Worm (Caenorhabditis elegans) whole organism, young adult: Measurements from ENCODE around the gene sbp-1.

Experiments used
- B0019.2 ChIP-seq: fragments of 200-800 bp; sonication (Bioruptor generic); conservative IDR thresholded peaks from 2 replicates; pipeline ENCODE4 v1.3.6; 2022; ENCODE audit warnings: missing genetic modification reagents, missing genetic modification characterization, missing compliant biosample characterization
- B0336.3 ChIP-seq: fragments of 200-800 bp; sonication (Bioruptor generic); IDR thresholded peaks from 2 replicates; pipeline ENCODE4 v1.3.6; 2022; ENCODE audit warnings: missing genetic modification characterization, missing compliant biosample characterization
- C17E4.6 ChIP-seq: fragments of 200-800 bp; sonication (Bioruptor generic); IDR thresholded peaks from 2 replicates; pipeline ENCODE4 v1.3.6; 2022; ENCODE audit warnings: missing genetic modification reagents, missing genetic modification characterization, missing compliant biosample characterization
- F37B4.10 ChIP-seq: fragments of 200-800 bp; sonication (Bioruptor generic); IDR thresholded peaks from 2 replicates; pipeline ENCODE4 v1.3.6; 2022; ENCODE audit warnings: missing genetic modification characterization, missing compliant biosample characterization
- F55B11.4 ChIP-seq: sonication (generic microtip); optimal IDR thresholded peaks from 2 replicates; lab custom pipeline; 2016; ENCODE audit warnings: missing compliant biosample characterization, missing genetic modification characterization, borderline replicate concordance; ENCODE audit not compliant: insufficient read depth
- F57C9.4 ChIP-seq: sonication (generic microtip); optimal IDR thresholded peaks from 2 replicates; lab custom pipeline; 2017; ENCODE audit warnings: mild to moderate bottlenecking, missing genetic modification characterization, missing compliant biosample characterization
- T07F8.4 ChIP-seq: sonication (generic microtip); optimal IDR thresholded peaks from 2 replicates; lab custom pipeline; 2016; ENCODE audit warnings: mild to moderate bottlenecking, missing genetic modification characterization, moderate library complexity, missing compliant biosample characterization
- T26A5.8 ChIP-seq: sonication (generic microtip); optimal IDR thresholded peaks from 2 replicates; lab custom pipeline; 2016; ENCODE audit warnings: missing genetic modification characterization, missing compliant biosample characterization
- Y53G8AR.9 ChIP-seq: fragments of 200-800 bp; sonication (Bioruptor generic); conservative IDR thresholded peaks from 2 replicates; pipeline ENCODE4 v1.3.6; 2022; ENCODE audit warnings: missing genetic modification reagents, missing genetic modification characterization, missing compliant biosample characterization
- Y67H2A.10 ChIP-seq: fragments of 200-800 bp; sonication (Bioruptor generic); conservative IDR thresholded peaks from 2 replicates; pipeline ENCODE4 v1.3.6; 2022; ENCODE audit warnings: missing genetic modification reagents, missing genetic modification characterization, missing compliant biosample characterization
- aptf-3 ChIP-seq: fragments of 200-800 bp; sonication (Bioruptor generic); IDR thresholded peaks from 2 replicates; pipeline ENCODE4 v1.3.6; 2022; ENCODE audit warnings: missing genetic modification characterization, missing compliant biosample characterization
- attf-3 ChIP-seq: fragments of 200-800 bp; sonication (Bioruptor generic); conservative IDR thresholded peaks from 2 replicates; pipeline ENCODE4 v1.3.6; 2022; ENCODE audit warnings: missing genetic modification reagents, missing genetic modification characterization, missing compliant biosample characterization
- ccch-3 ChIP-seq: fragments of 200-800 bp; sonication (Bioruptor generic); optimal IDR thresholded peaks from 2 replicates; lab custom pipeline; 2018; ENCODE audit warnings: mild to moderate bottlenecking, missing genetic modification characterization, missing compliant biosample characterization
- cebp-2 ChIP-seq: fragments of 200-800 bp; sonication (Bioruptor generic); IDR thresholded peaks from 2 replicates; pipeline ENCODE4 v1.3.6; 2022; ENCODE audit warnings: missing genetic modification characterization, missing compliant biosample characterization
- ceh-100 ChIP-seq: fragments of 200-800 bp; sonication (Bioruptor generic); IDR thresholded peaks from 2 replicates; pipeline ENCODE4 v1.3.6; 2022; ENCODE audit warnings: missing genetic modification reagents, missing genetic modification characterization, missing compliant biosample characterization
- ceh-40 ChIP-seq: fragments of 200-800 bp; sonication (Bioruptor generic); IDR thresholded peaks from 2 replicates; pipeline ENCODE4 v1.3.6; 2022; ENCODE audit warnings: missing genetic modification characterization, missing compliant biosample characterization
- die-1 ChIP-seq: sonication (generic microtip); optimal IDR thresholded peaks from 2 replicates; lab custom pipeline; 2016; ENCODE audit warnings: missing genotype, mild to moderate bottlenecking, missing genetic modification characterization, missing compliant biosample characterization
- egl-18 ChIP-seq: fragments of 200-800 bp; sonication (Bioruptor generic); IDR thresholded peaks from 2 replicates; pipeline ENCODE4 v1.3.6; 2022; ENCODE audit warnings: missing genetic modification reagents, missing genetic modification characterization, missing compliant biosample characterization
- egl-44 ChIP-seq: fragments of 200-800 bp; sonication (Bioruptor generic); IDR thresholded peaks from 2 replicates; pipeline ENCODE4 v1.3.6; 2022; ENCODE audit warnings: missing genetic modification reagents, missing genetic modification characterization, missing compliant biosample characterization
- ekl-4 ChIP-seq: fragments of 200-800 bp; sonication (Bioruptor generic); IDR thresholded peaks from 2 replicates; pipeline ENCODE4 v1.3.6; 2022; ENCODE audit warnings: missing genetic modification reagents, missing genetic modification characterization, missing compliant biosample characterization
- fkh-3 ChIP-seq: sonication (generic microtip); optimal IDR thresholded peaks from 2 replicates; lab custom pipeline; 2016; ENCODE audit warnings: mild to moderate bottlenecking, missing genetic modification characterization, missing compliant biosample characterization
- hlh-12 ChIP-seq: sonication (generic microtip); optimal IDR thresholded peaks from 2 replicates; lab custom pipeline; 2016; ENCODE audit warnings: missing genetic modification characterization, missing compliant biosample characterization
- hlh-26 ChIP-seq: fragments of 200-800 bp; sonication (Bioruptor generic); conservative IDR thresholded peaks from 2 replicates; pipeline ENCODE4 v1.3.6; 2022; ENCODE audit warnings: missing genetic modification reagents, missing genetic modification characterization, missing compliant biosample characterization
- hmg-20 ChIP-seq: fragments of 200-800 bp; sonication (Bioruptor generic); IDR thresholded peaks from 2 replicates; pipeline ENCODE4 v1.3.6; 2022; ENCODE audit warnings: missing genetic modification reagents, missing genetic modification characterization, missing compliant biosample characterization
- hsf-1 ChIP-seq: fragments of 200-800 bp; sonication (Bioruptor generic); IDR thresholded peaks from 2 replicates; pipeline ENCODE4 v1.3.6; 2022; ENCODE audit warnings: missing genetic modification reagents, missing genetic modification characterization, missing compliant biosample characterization
- lag-1 ChIP-seq: fragments of 200-800 bp; sonication (Bioruptor generic); IDR thresholded peaks from 2 replicates; pipeline ENCODE4 v1.3.6; 2022; ENCODE audit warnings: missing genetic modification reagents, missing genetic modification characterization, missing compliant biosample characterization
- lin-40 ChIP-seq: sonication (generic microtip); optimal IDR thresholded peaks from 2 replicates; lab custom pipeline; 2016; ENCODE audit warnings: missing genetic modification characterization, mild to moderate bottlenecking, missing compliant biosample characterization, missing genotype, missing genetic modification reagents
- lir-1 ChIP-seq: fragments of 200-800 bp; sonication (Bioruptor generic); conservative IDR thresholded peaks from 2 replicates; pipeline ENCODE4 v1.3.6; 2022; ENCODE audit warnings: missing genetic modification reagents, missing genetic modification characterization, missing compliant biosample characterization
- lsl-1 ChIP-seq: fragments of 200-800 bp; sonication (Bioruptor generic); optimal IDR thresholded peaks from 2 replicates; lab custom pipeline; 2018; ENCODE audit warnings: mild to moderate bottlenecking, missing genetic modification characterization, moderate library complexity, missing compliant biosample characterization
- madf-3 ChIP-seq: fragments of 200-800 bp; sonication (Bioruptor generic); IDR thresholded peaks from 2 replicates; pipeline ENCODE4 v1.3.6; 2022; ENCODE audit warnings: missing genetic modification reagents, missing genetic modification characterization, missing compliant biosample characterization
- madf-6 ChIP-seq: fragments of 200-800 bp; sonication (Bioruptor generic); IDR thresholded peaks from 2 replicates; pipeline ENCODE4 v1.3.6; 2022; ENCODE audit warnings: missing genetic modification reagents, missing genetic modification characterization, missing compliant biosample characterization
- madf-8 ChIP-seq: fragments of 200-800 bp; sonication (Bioruptor generic); conservative IDR thresholded peaks from 2 replicates; pipeline ENCODE4 v1.3.6; 2022; ENCODE audit warnings: missing genetic modification reagents, missing genetic modification characterization, missing compliant biosample characterization
- mes-4 ChIP-seq: sonication (generic microtip); optimal IDR thresholded peaks from 2 replicates; lab custom pipeline; 2016; ENCODE audit warnings: missing genotype, missing genetic modification characterization, missing compliant biosample characterization
- nfya-1 ChIP-seq: sonication (generic microtip); optimal IDR thresholded peaks from 2 replicates; lab custom pipeline; 2017; ENCODE audit warnings: antibody characterized with exemption, missing compliant biosample characterization, missing genetic modification characterization, borderline replicate concordance; ENCODE audit not compliant: insufficient read depth
- nfya-2 ChIP-seq: fragments of 200-800 bp; sonication (Bioruptor generic); IDR thresholded peaks from 2 replicates; pipeline ENCODE4 v1.3.6; 2022; ENCODE audit warnings: missing genetic modification reagents, missing genetic modification characterization, missing compliant biosample characterization
- nfyb-1 ChIP-seq: fragments of 200-800 bp; sonication (Bioruptor generic); IDR thresholded peaks from 2 replicates; pipeline ENCODE4 v1.3.6; 2022; ENCODE audit warnings: missing genetic modification reagents, missing genetic modification characterization, missing compliant biosample characterization
- nhr-120 ChIP-seq: fragments of 200-800 bp; sonication (Bioruptor generic); IDR thresholded peaks from 2 replicates; pipeline ENCODE4 v1.3.6; 2022; ENCODE audit warnings: missing genetic modification characterization, missing compliant biosample characterization
- repo-1 ChIP-seq: sonication (generic microtip); optimal IDR thresholded peaks from 2 replicates; lab custom pipeline; 2017; ENCODE audit warnings: mild to moderate bottlenecking, missing genetic modification characterization, missing compliant biosample characterization
- sea-2 ChIP-seq: fragments of 200-800 bp; sonication (Bioruptor generic); IDR thresholded peaks from 2 replicates; pipeline ENCODE4 v1.3.6; 2022; ENCODE audit warnings: missing genetic modification characterization, missing compliant biosample characterization
- tlf-1 ChIP-seq: fragments of 200-800 bp; sonication (Bioruptor generic); optimal IDR thresholded peaks from 2 replicates; lab custom pipeline; 2018; ENCODE audit warnings: mild to moderate bottlenecking, missing genetic modification characterization, missing compliant biosample characterization
- zim-3 ChIP-seq: sonication (generic microtip); optimal IDR thresholded peaks from 2 replicates; lab custom pipeline; 2017; ENCODE audit warnings: mild to moderate bottlenecking, missing genetic modification characterization, moderate library complexity, missing compliant biosample characterization
- ztf-18 ChIP-seq: sonication (generic microtip); optimal IDR thresholded peaks from 2 replicates; lab custom pipeline; 2016; ENCODE audit warnings: missing genotype, mild to moderate bottlenecking, missing genetic modification characterization, missing compliant biosample characterization
- ztf-28 ChIP-seq: fragments of 200-800 bp; sonication (Bioruptor generic); IDR thresholded peaks from 2 replicates; pipeline ENCODE4 v1.3.6; 2022; ENCODE audit warnings: missing genetic modification reagents, missing genetic modification characterization, missing compliant biosample characterization
- ztf-6 ChIP-seq: fragments of 200-800 bp; sonication (Bioruptor generic); IDR thresholded peaks from 2 replicates; pipeline ENCODE4 v1.3.6; 2022; ENCODE audit warnings: missing genetic modification reagents, missing genetic modification characterization, missing compliant biosample characterization

The sbp-1 gene

ce11 chrIII:11463726-11464125 lies 21.4 kb upstream of the sbp-1 start (continued):
- TF ChIP-seq nfyb-1 (peak; percentile 78; the same call in 1 of the 2 replicates), nfya-2 (GFP tag; lab: Robert Waterston, UW) (no peak), repo-1 (tag; lab: Kevin White, UChicago) (peak; percentile 35), ekl-4 (GFP tag; lab: Robert Waterston, UW) (no peak), hlh-12 (tag; lab: Kevin White, UChicago) (no peak), B0019.2 (GFP tag; lab: Robert Waterston, UW) (no peak), nhr-120 (GFP tag; lab: Robert Waterston, UW) (no peak), tlf-1 (GFP tag; lab: Kevin White, UChicago) (peak; percentile 23), die-1 (tag; lab: Kevin White, UChicago) (peak; percentile 14), F57C9.4 (tag; lab: Kevin White, UChicago) (no peak), mes-4 (no peak), lag-1 (GFP tag; lab: Robert Waterston, UW) (no peak), madf-8 (GFP tag; lab: Robert Waterston, UW) (no peak), sea-2 (GFP tag; lab: Robert Waterston, UW) (no peak), F37B4.10 (no peak), T26A5.8 (no peak), egl-44 (GFP tag; lab: Robert Waterston, UW) (no peak), cebp-2 (no peak), Y67H2A.10 (GFP tag; lab: Robert Waterston, UW) (no peak), hmg-20 (GFP tag; lab: Robert Waterston, UW) (0 out of 2 replicates have a peak, but pooled peaks have one; percentile 13), aptf-3 (GFP tag; lab: Robert Waterston, UW) (no peak), madf-3 (GFP tag; lab: Robert Waterston, UW) (no peak), lin-40 (tag; lab: Kevin White, UChicago) (peak; percentile 62), T07F8.4 (tag; lab: Kevin White, UChicago) (no peak), madf-6 (GFP tag; lab: Robert Waterston, UW) (no peak), ceh-40 (GFP tag; lab: Robert Waterston, UW) (no peak), fkh-3 (tag; lab: Kevin White, UChicago) (no peak), hlh-26 (GFP tag; lab: Robert Waterston, UW) (no peak), nfya-1 (tag; lab: Kevin White, UChicago) (no peak), ztf-6 (GFP tag; lab: Robert Waterston, UW) (no peak), C17E4.6 (GFP tag; lab: Robert Waterston, UW) (no peak), ztf-28 (GFP tag; lab: Robert Waterston, UW) (no peak), ccch-3 (GFP tag; lab: Kevin White, UChicago) (no peak), ztf-18 (peak; percentile 14), egl-18 (GFP tag; lab: Robert Waterston, UW) (no peak), lir-1 (GFP tag; lab: Robert Waterston, UW) (0 out of 2 replicates have a peak, but pooled peaks have one; percentile 35), B0336.3 (GFP tag; lab: Robert Waterston, UW) (peak; percentile 80), ceh-100 (GFP tag; lab: Robert Waterston, UW) (no peak), attf-3 (no peak), zim-3 (tag; lab: Kevin White, UChicago) (no peak), Y53G8AR.9 (GFP tag; lab: Robert Waterston, UW) (0 out of 2 replicates have a peak, but pooled peaks have one; percentile 35), lsl-1 (GFP tag; lab: Kevin White, UChicago) (no peak), hsf-1 (no peak), F55B11.4 (no peak)
